Worm (Caenorhabditis elegans): ENCODE results near the gene Y58A7A.1.

DNA sequence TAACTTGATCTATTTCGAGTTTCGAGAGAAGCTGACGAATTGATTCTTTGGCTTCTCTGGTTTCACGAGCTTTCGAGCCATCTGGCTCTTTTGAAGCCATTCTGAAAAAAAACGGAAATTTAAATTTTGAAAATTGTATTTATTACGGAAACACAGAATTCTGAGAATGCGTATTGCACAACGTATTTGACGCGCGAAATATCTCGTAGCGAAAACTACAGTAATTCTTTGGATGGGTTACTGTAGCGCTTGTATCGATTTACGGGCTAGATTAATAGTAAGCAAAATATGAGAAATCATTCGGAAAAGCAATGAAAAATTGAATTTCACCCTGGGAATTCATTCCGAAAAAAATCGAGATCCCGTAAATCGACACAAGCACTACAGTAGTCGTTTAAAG, 44.3 kb upstream of the Y58A7A.1 start, which contains the start of gene C04F5.8:
- TF ChIP-seq B0310.2 (tag; optimal IDR thresholded peaks at IDR 0.05): no peak
- TF ChIP-seq ama-1 (optimal IDR thresholded peaks at IDR 0.05): no peak
- TF ChIP-seq tbx-37 (GFP tag; conservative IDR thresholded peaks at IDR 0.05): no peak
- TF ChIP-seq hmbx-1 (tag; optimal IDR thresholded peaks at IDR 0.05): no peak
- no peak for TF ChIP-seq pes-1 (GFP tag; IDR thresholded peaks at IDR 0.05)
